Worm (Caenorhabditis elegans): ENCODE measurements around the gene srab-2.

srab-2 gene

ce11 chrV:5053335-5053734 is 51.5 kb downstream of the srab-2 start, which contains the start of gene cwp-4:
TSS of gene cwp-4 (plus strand) at chrV:5053635.
- TF ChIP-seq crh-2 (tag; optimal IDR thresholded peaks at IDR 0.05), result no peak
- TF ChIP-seq nhr-21 (tag; optimal IDR thresholded peaks at IDR 0.05), result no peak
- no peak for TF ChIP-seq F13H6.1 (tag; optimal IDR thresholded peaks at IDR 0.05)
- no peak for TF ChIP-seq snpc-4 (tag; optimal IDR thresholded peaks at IDR 0.05)
- TF ChIP-seq nhr-10 (tag; optimal IDR thresholded peaks at IDR 0.05), result no peak
- TF ChIP-seq nhr-12 (tag; optimal IDR thresholded peaks at IDR 0.05), result no peak
- no peak for TF ChIP-seq R02D3.7 (tag; optimal IDR thresholded peaks at IDR 0.05)
- TF ChIP-seq fos-1 (tag; optimal IDR thresholded peaks at IDR 0.05), result no peak
- no peak for TF ChIP-seq zag-1 (tag; optimal IDR thresholded peaks at IDR 0.05)
- no peak for TF ChIP-seq ZK546.5 (tag; optimal IDR thresholded peaks at IDR 0.05)
